Worm (Caenorhabditis elegans) whole organism, early embryonic: Measurements from ENCODE around the gene Y58A7A.5.

Experiments
- B0310.2 ChIP-seq: sonication (generic microtip); optimal IDR thresholded peaks from 2 replicates; lab custom pipeline; 2016; ENCODE audit warnings: mild to moderate bottlenecking, missing genetic modification characterization, missing compliant biosample characterization
- F13C5.2 ChIP-seq: sonication (generic microtip); optimal IDR thresholded peaks from 2 replicates; lab custom pipeline; 2017; ENCODE audit warnings: mild to moderate bottlenecking, missing genetic modification characterization, inconsistent platforms, missing compliant biosample characterization
- aly-1 ChIP-seq: sonication (generic microtip); optimal IDR thresholded peaks from 2 replicates; lab custom pipeline; 2016; ENCODE audit warnings: missing genetic modification characterization, missing compliant biosample characterization
- ama-1 ChIP-seq: fragments of 150-350 bp; optimal IDR thresholded peaks from 2 replicates; lab custom pipeline; 2014
- ceh-13 ChIP-seq: fragments of 200-800 bp; sonication (Bioruptor generic); optimal IDR thresholded peaks from 2 replicates; lab custom pipeline; 2018; ENCODE audit warnings: mild to moderate bottlenecking, missing genetic modification characterization, missing compliant biosample characterization
- ceh-36 ChIP-seq: sonication (generic microtip); optimal IDR thresholded peaks from 2 replicates; lab custom pipeline; 2016; ENCODE audit warnings: missing genetic modification characterization, inconsistent platforms, missing compliant biosample characterization
- ets-7 ChIP-seq: sonication (generic microtip); optimal IDR thresholded peaks from 2 replicates; lab custom pipeline; 2016; ENCODE audit warnings: missing genotype, missing genetic modification characterization, missing compliant biosample characterization
- flt-1 ChIP-seq: fragments of 200-800 bp; sonication (Bioruptor generic); IDR thresholded peaks from 2 replicates; pipeline ENCODE4 v1.3.6; 2022; ENCODE audit warnings: missing genetic modification characterization, missing compliant biosample characterization
- hmbx-1 ChIP-seq: sonication (generic microtip); optimal IDR thresholded peaks from 2 replicates; lab custom pipeline; 2016; ENCODE audit warnings: mild to moderate bottlenecking, missing genetic modification characterization, missing compliant biosample characterization
- hmg-4 ChIP-seq: fragments of 200-800 bp; sonication (Bioruptor generic); optimal IDR thresholded peaks from 2 replicates; lab custom pipeline; 2018; ENCODE audit warnings: mild to moderate bottlenecking, missing genetic modification characterization, missing compliant biosample characterization
- hnd-1 ChIP-seq: sonication (generic microtip); optimal IDR thresholded peaks from 2 replicates; lab custom pipeline; 2016; ENCODE audit warnings: missing genetic modification characterization, missing compliant biosample characterization
- pes-1 ChIP-seq: fragments of 200-800 bp; sonication (Bioruptor generic); IDR thresholded peaks from 2 replicates; pipeline ENCODE4 v1.3.6; 2022; ENCODE audit warnings: missing genetic modification reagents, missing genetic modification characterization, missing compliant biosample characterization
- scrt-1 ChIP-seq: fragments of 200-800 bp; sonication (Bioruptor generic); IDR thresholded peaks from 2 replicates; pipeline ENCODE4 v1.3.6; 2022; ENCODE audit warnings: missing genetic modification characterization, missing compliant biosample characterization
- sea-1 ChIP-seq: fragments of 200-800 bp; sonication (Bioruptor generic); conservative IDR thresholded peaks from 2 replicates; pipeline ENCODE4 v1.3.6; 2022; ENCODE audit warnings: missing genetic modification characterization, missing compliant biosample characterization
- tbx-11 ChIP-seq: fragments of 200-800 bp; sonication (Bioruptor generic); IDR thresholded peaks from 2 replicates; pipeline ENCODE4 v1.3.6; 2022; ENCODE audit warnings: missing genetic modification characterization, missing compliant biosample characterization
- tbx-37 ChIP-seq: fragments of 200-800 bp; sonication (Bioruptor generic); conservative IDR thresholded peaks from 2 replicates; pipeline ENCODE4 v1.3.6; 2022; ENCODE audit warnings: missing genetic modification reagents, missing genetic modification characterization, missing compliant biosample characterization
- tra-4 ChIP-seq: sonication (generic microtip); optimal IDR thresholded peaks from 2 replicates; lab custom pipeline; 2017; ENCODE audit warnings: missing genetic modification characterization, missing compliant biosample characterization

The Y58A7A.5 gene

ce11 chrV:5090386-5090785 is 3.6 kb upstream of the Y58A7A.5 start:
- TF ChIP-seq tbx-37 (GFP tag; lab: Robert Waterston, UW): no peak
- TF ChIP-seq hnd-1 (tag; lab: Kevin White, UChicago): no peak
- no peak for TF ChIP-seq ama-1 (lab: Kevin White, UChicago)
- no peak for TF ChIP-seq tbx-11
- no peak for TF ChIP-seq pes-1
- no peak for TF ChIP-seq F13C5.2 (tag; lab: Kevin White, UChicago)
- no peak for TF ChIP-seq flt-1 (GFP tag; lab: Robert Waterston, UW)
- TF ChIP-seq ceh-36 (tag; lab: Kevin White, UChicago): no peak
- no peak for TF ChIP-seq ets-7
- no peak for TF ChIP-seq hmbx-1 (tag; lab: Kevin White, UChicago)
- TF ChIP-seq tra-4 (tag; lab: Kevin White, UChicago): no peak
- TF ChIP-seq hmg-4: no peak
- no peak for TF ChIP-seq aly-1
- TF ChIP-seq sea-1 (GFP tag; lab: Robert Waterston, UW): no peak
- TF ChIP-seq ceh-13 (GFP tag; lab: Kevin White, UChicago): no peak
- TF ChIP-seq scrt-1 (GFP tag; lab: Robert Waterston, UW): no peak
- no peak for TF ChIP-seq B0310.2 (tag; lab: Kevin White, UChicago)

ce11 chrV:5089497-5090134 is 2.8 kb upstream of the Y58A7A.5 start, which contains the start of gene glb-32:
glb-32 (minus strand) TSS chrV:5089547.
- TF ChIP-seq tbx-11 (no peak), tbx-37 (GFP tag; lab: Robert Waterston, UW) (no peak), hnd-1 (tag; lab: Kevin White, UChicago) (no peak), tra-4 (tag; lab: Kevin White, UChicago) (no peak), aly-1 (no peak), ceh-13 (GFP tag; lab: Kevin White, UChicago) (no peak), F13C5.2 (tag; lab: Kevin White, UChicago) (no peak), hmg-4 (no peak), hmbx-1 (tag; lab: Kevin White, UChicago) (no peak), scrt-1 (GFP tag; lab: Robert Waterston, UW) (no peak), ceh-36 (tag; lab: Kevin White, UChicago) (no peak), sea-1 (GFP tag; lab: Robert Waterston, UW) (no peak), flt-1 (GFP tag; lab: Robert Waterston, UW) (no peak), ets-7 (no peak), B0310.2 (tag; lab: Kevin White, UChicago) (no peak), ama-1 (lab: Kevin White, UChicago) (no peak), pes-1 (no peak)

- no peak for TF ChIP-seq tra-4 (tag; lab: Kevin White, UChicago)
- TF ChIP-seq flt-1 (GFP tag; lab: Robert Waterston, UW): no peak
- TF ChIP-seq B0310.2 (tag; lab: Kevin White, UChicago): no peak
- no peak for TF ChIP-seq sea-1 (GFP tag; lab: Robert Waterston, UW)
- TF ChIP-seq pes-1: no peak
- TF ChIP-seq ceh-36 (tag; lab: Kevin White, UChicago): no peak
- TF ChIP-seq tbx-11: no peak
- TF ChIP-seq hmbx-1 (tag; lab: Kevin White, UChicago): no peak
- no peak for TF ChIP-seq scrt-1 (GFP tag; lab: Robert Waterston, UW)
Measured at ce11 chrV:5088311-5088710, 1.5 kb upstream of the Y58A7A.5 start.

- TF ChIP-seq hmbx-1 (tag; lab: Kevin White, UChicago) (no peak), aly-1 (no peak), sea-1 (GFP tag; lab: Robert Waterston, UW) (no peak), hmg-4 (no peak), tbx-37 (GFP tag; lab: Robert Waterston, UW) (no peak), tra-4 (tag; lab: Kevin White, UChicago) (no peak), pes-1 (no peak), F13C5.2 (tag; lab: Kevin White, UChicago) (no peak), tbx-11 (no peak), ets-7 (no peak), hnd-1 (tag; lab: Kevin White, UChicago) (no peak), scrt-1 (GFP tag; lab: Robert Waterston, UW) (no peak), B0310.2 (tag; lab: Kevin White, UChicago) (no peak), ama-1 (lab: Kevin White, UChicago) (no peak), ceh-13 (GFP tag; lab: Kevin White, UChicago) (no peak), flt-1 (GFP tag; lab: Robert Waterston, UW) (no peak), ceh-36 (tag; lab: Kevin White, UChicago) (no peak)
Measured at ce11 chrV:5084957-5085465, 1.8 kb downstream of the Y58A7A.5 start, which contains the start of gene Y58A7A.4. Y58A7A.4 (minus strand) TSS chrV:5085007.

- TF ChIP-seq scrt-1 (GFP tag; lab: Robert Waterston, UW) (no peak), B0310.2 (tag; lab: Kevin White, UChicago) (no peak), sea-1 (GFP tag; lab: Robert Waterston, UW) (no peak), F13C5.2 (tag; lab: Kevin White, UChicago) (no peak), tbx-11 (no peak), ama-1 (lab: Kevin White, UChicago) (no peak), flt-1 (GFP tag; lab: Robert Waterston, UW) (no peak), hnd-1 (tag; lab: Kevin White, UChicago) (no peak), tbx-37 (GFP tag; lab: Robert Waterston, UW) (no peak), ets-7 (no peak), ceh-13 (GFP tag; lab: Kevin White, UChicago) (no peak), pes-1 (no peak), tra-4 (tag; lab: Kevin White, UChicago) (no peak), hmg-4 (no peak), hmbx-1 (tag; lab: Kevin White, UChicago) (no peak), aly-1 (no peak), ceh-36 (tag; lab: Kevin White, UChicago) (no peak)
Measured at ce11 chrV:5080853-5081338, 5.9 kb downstream of the Y58A7A.5 start, which contains the start of gene Y58A7A.3. Y58A7A.3 (minus strand) TSS chrV:5080903.

- TF ChIP-seq tbx-11 (peak; percentile 88), tbx-37 (GFP tag; lab: Robert Waterston, UW) (peak; percentile 81), sea-1 (GFP tag; lab: Robert Waterston, UW) (peak; percentile 83)
Measured at ce11 chrV:5075343-5075742, 11.4 kb downstream of the Y58A7A.5 start.
